Fruit fly (Drosophila melanogaster) whole organism, wandering third instar larva: Measurements from ENCODE around the gene msd5.

Source experiments
- Abd-B ChIP-seq: fragments of >200 bp; optimal IDR thresholded peaks from 2 replicates; lab custom pipeline; 2017; ENCODE audit warnings: missing biosample characterization, missing genetic modification characterization
- CG32264 ChIP-seq: fragments of 200-800 bp; sonication (Bioruptor generic); optimal IDR thresholded peaks from 2 replicates; lab custom pipeline; 2016; ENCODE audit warnings: missing biosample characterization, missing genetic modification characterization
- CG9705 ChIP-seq: fragments of 200-800 bp; sonication (Bioruptor generic); optimal IDR thresholded peaks from 2 replicates; lab custom pipeline; 2018; ENCODE audit warnings: missing biosample characterization, mild to moderate bottlenecking, missing genetic modification characterization
- CrebA ChIP-seq: fragments of 200-800 bp; sonication (Bioruptor generic); optimal IDR thresholded peaks from 2 replicates; lab custom pipeline; 2016; ENCODE audit warnings: missing biosample characterization, mild to moderate bottlenecking, missing genetic modification characterization, borderline replicate concordance
- Dfd ChIP-seq: fragments of >200 bp; optimal IDR thresholded peaks from 2 replicates; lab custom pipeline; 2017; ENCODE audit warnings: missing biosample characterization, missing genetic modification characterization
- Dif ChIP-seq: fragments of 200-275, 200-300 bp; sonication (Bioruptor generic); optimal IDR thresholded peaks from 2 replicates; lab custom pipeline; 2018; ENCODE audit warnings: missing biosample characterization, missing genetic modification characterization; ENCODE audit not compliant: partially characterized antibody
- GATAd ChIP-seq: sonication (Bioruptor generic); optimal IDR thresholded peaks from 2 replicates; lab custom pipeline; 2016; ENCODE audit warnings: missing biosample characterization, missing genetic modification characterization
- HLH106 ChIP-seq: fragments of 200-800 bp; optimal IDR thresholded peaks from 3 replicates; lab custom pipeline; 2019; ENCODE audit warnings: missing biosample characterization, mild to moderate bottlenecking, missing genetic modification characterization, moderate library complexity
- Hnf4 ChIP-seq: fragments of 200-800 bp; sonication (Bioruptor generic); optimal IDR thresholded peaks from 2 replicates; lab custom pipeline; 2016; ENCODE audit warnings: missing biosample characterization, mild to moderate bottlenecking, missing genetic modification characterization
- Hr78 ChIP-seq: fragments of >200 bp; optimal IDR thresholded peaks from 2 replicates; lab custom pipeline; 2017; ENCODE audit warnings: missing biosample characterization, missing genetic modification characterization
- Hr83 ChIP-seq: fragments of 200-300 bp; sonication (Bioruptor generic); optimal IDR thresholded peaks from 2 replicates; lab custom pipeline; 2016; ENCODE audit warnings: missing biosample characterization, mild to moderate bottlenecking, missing genetic modification characterization, moderate library complexity; ENCODE audit not compliant: poor library complexity, severe bottlenecking
- Jra ChIP-seq: sonication (Bioruptor generic); optimal IDR thresholded peaks from 2 replicates; lab custom pipeline; 2016; ENCODE audit warnings: missing biosample characterization, missing genetic modification characterization
- Mio ChIP-seq: sonication (Bioruptor generic); optimal IDR thresholded peaks from 2 replicates; lab custom pipeline; 2016; ENCODE audit warnings: missing biosample characterization, missing genetic modification characterization
- Myc ChIP-seq: fragments of >200 bp; optimal IDR thresholded peaks from 2 replicates; lab custom pipeline; 2017
- OdsH ChIP-seq: fragments of 200-800 bp; sonication (Bioruptor generic); optimal IDR thresholded peaks from 2 replicates; lab custom pipeline; 2016; ENCODE audit warnings: missing biosample characterization, mild to moderate bottlenecking, missing genetic modification characterization
- Rel ChIP-seq, 2 experiments: fragments of 200-800 bp; sonication (Bioruptor generic) in 1 of 2; optimal IDR thresholded peaks; 2 replicates in 1 of 2; 3 replicates in 1 of 2; lab custom pipeline; 2016 to 2019; ENCODE audit warnings: mild to moderate bottlenecking in 2 of 2, missing biosample characterization in 2 of 2, missing genetic modification characterization in 2 of 2, moderate library complexity in 1 of 2
- Sp1 ChIP-seq: fragments of 200-800 bp; sonication (Bioruptor generic); optimal IDR thresholded peaks from 3 replicates; lab custom pipeline; 2019; ENCODE audit warnings: missing biosample characterization, mild to moderate bottlenecking, missing genetic modification characterization, moderate library complexity
- Vsx2 ChIP-seq: fragments of 200-300, 225-300 bp; sonication (Bioruptor generic); optimal IDR thresholded peaks from 2 replicates; lab custom pipeline; 2018; ENCODE audit warnings: missing biosample characterization, missing genetic modification characterization; ENCODE audit not compliant: partially characterized antibody
- br ChIP-seq: fragments of 200-800 bp; sonication (Bioruptor generic); optimal IDR thresholded peaks from 2 replicates; lab custom pipeline; 2016; ENCODE audit warnings: missing biosample characterization, missing genetic modification characterization
- brk ChIP-seq: fragments of 200-800 bp; sonication (Bioruptor generic); optimal IDR thresholded peaks from 2 replicates; lab custom pipeline; 2016; ENCODE audit warnings: missing biosample characterization, mild to moderate bottlenecking, missing genetic modification characterization
- dl ChIP-seq, 2 experiments: fragments of 175-275, 200-275 bp in 1 of 2; fragments of 200-275 bp in 1 of 2; sonication (Bioruptor generic); optimal IDR thresholded peaks; lab custom pipeline; 2018; ENCODE audit warnings: mild to moderate bottlenecking in 2 of 2, missing biosample characterization in 2 of 2, missing genetic modification characterization in 2 of 2, moderate library complexity in 2 of 2; ENCODE audit not compliant: partially characterized antibody in 2 of 2, insufficient read depth in 1 of 2
- dmrt93B ChIP-seq: fragments of 200-800 bp; sonication (Bioruptor generic); optimal IDR thresholded peaks from 2 replicates; lab custom pipeline; 2018; ENCODE audit warnings: missing biosample characterization, mild to moderate bottlenecking, missing genetic modification characterization
- dsf ChIP-seq: sonication (Bioruptor generic); optimal IDR thresholded peaks from 2 replicates; lab custom pipeline; 2016; ENCODE audit warnings: missing biosample characterization, missing genetic modification characterization, borderline replicate concordance
- ey ChIP-seq: fragments of 200-800 bp; sonication (Bioruptor generic); optimal IDR thresholded peaks from 2 replicates; lab custom pipeline; 2016; ENCODE audit warnings: missing biosample characterization, missing genetic modification characterization
- foxo ChIP-seq, 2 experiments: fragments of 200-800 bp; sonication (Bioruptor generic); optimal IDR thresholded peaks; 2 replicates in 1 of 2; 3 replicates in 1 of 2; lab custom pipeline; 2016 to 2017; ENCODE audit warnings: missing biosample characterization in 2 of 2, missing genetic modification characterization in 2 of 2
- fru ChIP-seq: fragments of 200-800 bp; sonication (Bioruptor generic); optimal IDR thresholded peaks from 3 replicates; lab custom pipeline; 2016; ENCODE audit warnings: missing biosample characterization, mild to moderate bottlenecking, missing genetic modification characterization
- h ChIP-seq: fragments of 200-800 bp; sonication (Bioruptor generic); optimal IDR thresholded peaks from 3 replicates; lab custom pipeline; 2016; ENCODE audit warnings: missing biosample characterization, mild to moderate bottlenecking, missing genetic modification characterization
- jim ChIP-seq: fragments of 175-275, 200-325 bp; sonication (Bioruptor generic); optimal IDR thresholded peaks from 2 replicates; lab custom pipeline; 2016; ENCODE audit warnings: missing biosample characterization, mild to moderate bottlenecking, missing genetic modification characterization
- lola ChIP-seq: fragments of >200 bp; optimal IDR thresholded peaks from 2 replicates; lab custom pipeline; 2017; ENCODE audit warnings: missing biosample characterization, missing genetic modification characterization
- pan ChIP-seq: fragments of >200 bp; optimal IDR thresholded peaks from 2 replicates; lab custom pipeline; 2017
- psq ChIP-seq: fragments of 200-800 bp; sonication (Bioruptor generic); optimal IDR thresholded peaks from 3 replicates; lab custom pipeline; 2017; ENCODE audit warnings: missing biosample characterization, mild to moderate bottlenecking, missing genetic modification characterization, moderate library complexity
- rgr ChIP-seq: fragments of 200-800 bp; sonication (Bioruptor generic); optimal IDR thresholded peaks from 3 replicates; lab custom pipeline; 2016; ENCODE audit warnings: missing biosample characterization, mild to moderate bottlenecking, missing genetic modification characterization
- sage ChIP-seq: fragments of 200-800 bp; sonication (Bioruptor generic); optimal IDR thresholded peaks from 2 replicates; lab custom pipeline; 2016; ENCODE audit warnings: missing biosample characterization, mild to moderate bottlenecking, missing genetic modification characterization
- sv ChIP-seq: fragments of 200-800 bp; sonication (Bioruptor generic); optimal IDR thresholded peaks from 3 replicates; lab custom pipeline; 2016; ENCODE audit warnings: missing biosample characterization, missing genetic modification characterization
- tai ChIP-seq: sonication (Bioruptor generic); optimal IDR thresholded peaks from 2 replicates; lab custom pipeline; 2016; ENCODE audit warnings: missing biosample characterization, missing genetic modification characterization
- usp ChIP-seq: fragments of >200 bp; optimal IDR thresholded peaks from 2 replicates; lab custom pipeline; 2017; ENCODE audit warnings: missing biosample characterization, missing genetic modification characterization
- woc ChIP-seq: sonication (Bioruptor generic); optimal IDR thresholded peaks from 2 replicates; lab custom pipeline; 2016; ENCODE audit warnings: missing biosample characterization, mild to moderate bottlenecking, missing genetic modification characterization

Gene msd5

dm6 chr3L:1329724-1330123 lies 3.2 kb downstream of the msd5 start, which contains the start of gene ND-ACP:
Gene ND-ACP, plus strand, starts transcription at chr3L:1329949.
- TF ChIP-seq Myc (lab: Kevin White, UChicago) (no peak), Sp1 (no peak), OdsH (GFP tag; lab: Kevin White, UChicago) (no peak), lola (GFP tag; lab: Kevin White, UChicago) (no peak), Hr83 (GFP tag; lab: Kevin White, UChicago) (no peak), Hnf4 (no peak), dmrt93B (GFP tag; lab: Kevin White, UChicago) (no peak), CG32264 (GFP tag; lab: Kevin White, UChicago) (no peak), Hr78 (GFP tag; lab: Kevin White, UChicago) (no peak), br (GFP tag; lab: Kevin White, UChicago) (no peak), usp (GFP tag; lab: Kevin White, UChicago) (no peak), Mio (no peak), Dif (GFP tag; lab: Kevin White, UChicago) (no peak), GATAd (no peak), pan (lab: Kevin White, UChicago) (no peak), CrebA (GFP tag; lab: Kevin White, UChicago) (no peak), psq (no peak), Dfd (GFP tag; lab: Kevin White, UChicago) (no peak), HLH106 (tag; lab: Kevin White, UChicago) (no peak), Abd-B (GFP tag; lab: Kevin White, UChicago) (no peak)
- TF ChIP-seq, all 38 proteins: peak for 0

DNA sequence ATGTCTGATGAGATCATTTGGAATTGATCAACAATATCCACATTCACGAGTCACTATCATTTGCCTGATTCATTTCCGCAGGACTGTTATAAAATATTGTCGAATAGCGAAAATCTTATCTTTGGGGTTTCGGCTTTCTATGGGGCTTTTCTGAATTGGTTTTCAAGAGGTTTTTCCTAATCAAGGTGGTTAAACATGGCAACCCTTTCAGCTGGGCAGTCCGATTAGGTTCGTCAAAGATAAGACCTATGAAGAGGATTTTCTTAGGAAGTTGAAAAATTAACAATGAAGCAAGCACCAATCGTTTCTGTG lies 7.4 kb downstream of the msd5 start:
- TF ChIP-seq Rel (GFP tag; optimal IDR thresholded peaks at IDR 0.05; lab: Kevin White, UChicago) (no peak), Rel (tag; optimal IDR thresholded peaks at IDR 0.05; lab: Kevin White, UChicago) (peak; percentile 73), brk (GFP tag; lab: Kevin White, UChicago) (no peak)

DNA sequence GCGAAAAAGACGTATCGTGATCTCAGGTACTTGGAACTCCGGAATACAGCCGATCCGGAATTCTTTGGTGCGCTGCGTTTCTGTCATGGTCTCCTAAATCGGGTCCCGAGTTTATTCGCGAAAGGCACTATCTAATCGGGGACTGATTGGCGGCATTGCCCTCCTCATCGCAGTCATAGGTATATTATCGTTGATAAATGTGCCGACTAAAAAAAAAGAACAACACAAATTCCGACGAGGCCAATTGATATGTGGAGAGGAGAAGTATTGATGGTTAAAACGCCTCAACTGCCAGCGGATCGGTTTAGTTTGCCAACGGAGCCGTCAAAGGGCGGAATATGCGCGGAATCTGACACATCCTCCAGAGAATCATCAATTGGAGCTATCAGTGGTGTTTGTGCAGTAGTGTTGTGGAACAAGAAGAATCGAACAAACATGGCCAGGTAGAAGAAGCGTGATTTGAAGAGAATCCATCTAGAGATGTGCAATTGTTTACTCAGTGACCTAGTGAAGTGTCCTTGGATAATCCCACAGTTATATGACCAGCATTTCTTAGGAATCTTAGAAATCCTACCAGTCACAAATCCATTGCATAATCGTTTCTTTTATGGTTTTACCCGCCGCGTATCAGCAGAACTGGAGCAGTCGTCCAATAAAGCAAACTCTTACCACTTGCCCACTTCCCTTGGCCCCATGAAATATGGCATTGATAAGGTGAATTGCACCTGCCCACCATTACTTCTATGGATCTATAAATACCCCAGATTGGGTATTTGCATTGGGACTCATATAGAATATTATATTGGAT lies 7.9 kb downstream of the msd5 start:
- TF ChIP-seq Rel (GFP tag; optimal IDR thresholded peaks at IDR 0.05; lab: Kevin White, UChicago): peak; percentile 17
- no peak for TF ChIP-seq Rel (tag; optimal IDR thresholded peaks at IDR 0.05; lab: Kevin White, UChicago)
- peak; percentile 29 for TF ChIP-seq Sp1
- TF ChIP-seq dl (GFP tag; optimal IDR thresholded peaks at IDR 0.05; lab: Kevin White, UChicago; ENCODE audit: insufficient read depth in 1 of 2, partially characterized antibody in 2 of 2): peak; percentile 18 to 52
- no peak for TF ChIP-seq usp (GFP tag; lab: Kevin White, UChicago)
- peak; percentile 26 for TF ChIP-seq br (GFP tag; lab: Kevin White, UChicago)
- TF ChIP-seq, all 38 proteins: peak for 4

dm6 chr3L:1323136-1323535 lies 9.8 kb downstream of the msd5 start:
- no peak for TF ChIP-seq CG9705
- no peak for TF ChIP-seq Hnf4
- peak; percentile 54 for TF ChIP-seq sv (GFP tag; lab: Kevin White, UChicago)
- TF ChIP-seq Rel (GFP tag; optimal IDR thresholded peaks at IDR 0.05; lab: Kevin White, UChicago): no peak
- no peak for TF ChIP-seq Rel (tag; optimal IDR thresholded peaks at IDR 0.05; lab: Kevin White, UChicago)
- no peak for TF ChIP-seq Myc (lab: Kevin White, UChicago)
- TF ChIP-seq Jra (GFP tag; lab: Kevin White, UChicago): no peak
- no peak for TF ChIP-seq pan (lab: Kevin White, UChicago)
- no peak for TF ChIP-seq woc (GFP tag; lab: Kevin White, UChicago)
- TF ChIP-seq br (GFP tag; lab: Kevin White, UChicago): peak; percentile 35
- no peak for TF ChIP-seq Hr83 (GFP tag; lab: Kevin White, UChicago)
- no peak for TF ChIP-seq Mio
- TF ChIP-seq Dif (GFP tag; lab: Kevin White, UChicago): no peak
- TF ChIP-seq ey (GFP tag; lab: Kevin White, UChicago): peak; percentile 52
- TF ChIP-seq HLH106 (tag; lab: Kevin White, UChicago): peak; percentile 26
- TF ChIP-seq jim (GFP tag; lab: Kevin White, UChicago): no peak
- TF ChIP-seq brk (GFP tag; lab: Kevin White, UChicago): no peak
- TF ChIP-seq Sp1: peak; percentile 15
- TF ChIP-seq Abd-B (GFP tag; lab: Kevin White, UChicago): no peak
- no peak for TF ChIP-seq h (GFP tag; lab: Kevin White, UChicago)
- TF ChIP-seq fru (GFP tag; lab: Kevin White, UChicago): peak; percentile 36
- no peak for TF ChIP-seq dsf (GFP tag; lab: Kevin White, UChicago)
- TF ChIP-seq OdsH (GFP tag; lab: Kevin White, UChicago): peak; percentile 39
- peak; percentile 23 for TF ChIP-seq psq
- TF ChIP-seq CrebA (GFP tag; lab: Kevin White, UChicago): no peak
- no peak for TF ChIP-seq Dfd (GFP tag; lab: Kevin White, UChicago)
- no peak for TF ChIP-seq dl (GFP tag; optimal IDR thresholded peaks at IDR 0.05; lab: Kevin White, UChicago; ENCODE audit: insufficient read depth in 1 of 2, partially characterized antibody in 2 of 2)
- no peak for TF ChIP-seq Hr78 (GFP tag; lab: Kevin White, UChicago)
- TF ChIP-seq tai (GFP tag; lab: Kevin White, UChicago): no peak
- TF ChIP-seq usp (GFP tag; lab: Kevin White, UChicago): no peak
- peak; percentile 50 for TF ChIP-seq rgr (GFP tag; lab: Kevin White, UChicago)
- peak in 1 of 2 experiments; percentile 40 for TF ChIP-seq foxo (GFP tag; optimal IDR thresholded peaks at IDR 0.05; lab: Kevin White, UChicago)
- TF ChIP-seq CG32264 (GFP tag; lab: Kevin White, UChicago): no peak
- no peak for TF ChIP-seq sage (GFP tag; lab: Kevin White, UChicago)
- TF ChIP-seq GATAd: no peak
- no peak for TF ChIP-seq dmrt93B (GFP tag; lab: Kevin White, UChicago)
- TF ChIP-seq Vsx2 (GFP tag; lab: Kevin White, UChicago): no peak
- no peak for TF ChIP-seq lola (GFP tag; lab: Kevin White, UChicago)
